Worm (Caenorhabditis elegans): Measurements from ENCODE around the gene alkb-1.

DNA sequence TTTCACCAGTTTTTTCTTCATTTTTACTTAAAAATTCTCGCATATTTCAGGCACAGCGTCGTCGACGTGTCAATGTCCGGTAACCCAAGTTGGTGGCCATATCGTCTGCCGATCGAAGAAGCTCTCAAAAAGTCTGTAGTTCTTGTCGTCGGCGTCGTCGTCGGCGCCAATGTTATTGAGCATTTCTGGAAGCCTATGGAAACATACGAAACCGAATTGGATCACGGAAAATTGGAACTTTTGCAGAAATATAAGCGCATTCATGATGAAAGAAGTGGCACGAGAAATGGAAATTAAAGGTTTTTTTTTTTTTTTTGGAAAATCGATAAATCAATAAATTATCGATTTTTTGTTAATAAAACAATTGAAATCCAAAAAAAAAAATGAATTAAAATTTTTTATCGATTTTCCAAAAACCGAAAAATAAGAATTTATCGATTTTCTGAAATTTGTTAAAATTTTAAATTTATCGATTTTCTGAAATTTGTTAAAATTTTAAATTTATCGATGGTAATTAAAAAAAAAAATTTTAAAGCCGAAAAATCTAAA is at the start of gene alkb-1:
- TF ChIP-seq ets-7 (tag; optimal IDR thresholded peaks at IDR 0.05) (no peak), B0310.2 (tag; optimal IDR thresholded peaks at IDR 0.05) (no peak), tra-4 (tag; optimal IDR thresholded peaks at IDR 0.05) (no peak), ceh-13 (GFP tag; optimal IDR thresholded peaks at IDR 0.05) (no peak), hnd-1 (tag; optimal IDR thresholded peaks at IDR 0.05) (no peak), F13C5.2 (tag; optimal IDR thresholded peaks at IDR 0.05) (no peak)

Data from whole organism, early embryonic.